Worm (Caenorhabditis elegans) whole organism, late embryonic: Measurements from ENCODE around the gene C33C12.7.

Source experiments
- K02D7.2 ChIP-seq: sonication (generic microtip); optimal IDR thresholded peaks from 2 replicates; lab custom pipeline; 2017; ENCODE audit warnings: mild to moderate bottlenecking, missing genetic modification characterization, missing compliant biosample characterization
- ama-1 ChIP-seq: fragments of 150-350 bp; optimal IDR thresholded peaks from 2 replicates; lab custom pipeline; 2014
- ceh-6 ChIP-seq: fragments of 200-800 bp; sonication (Bioruptor generic); optimal IDR thresholded peaks from 2 replicates; lab custom pipeline; 2018; ENCODE audit warnings: mild to moderate bottlenecking, missing genetic modification characterization, missing compliant biosample characterization
- dmd-4 ChIP-seq: sonication (generic microtip); optimal IDR thresholded peaks from 2 replicates; lab custom pipeline; 2016; ENCODE audit warnings: borderline replicate concordance, missing genetic modification characterization, missing compliant biosample characterization
- elt-2 ChIP-seq: sonication (generic microtip); optimal IDR thresholded peaks from 2 replicates; lab custom pipeline; 2016; ENCODE audit warnings: missing genetic modification reagents, missing genetic modification characterization, missing compliant biosample characterization
- ets-4 ChIP-seq: sonication (generic microtip); optimal IDR thresholded peaks from 2 replicates; lab custom pipeline; 2016; ENCODE audit warnings: missing genetic modification characterization, missing compliant biosample characterization
- hlh-15 ChIP-seq: sonication (generic microtip); optimal IDR thresholded peaks from 2 replicates; lab custom pipeline; 2016; ENCODE audit warnings: missing genetic modification characterization, missing compliant biosample characterization
- hlh-6 ChIP-seq: sonication (generic microtip); optimal IDR thresholded peaks from 2 replicates; lab custom pipeline; 2016; ENCODE audit warnings: missing genotype, missing genetic modification characterization, missing compliant biosample characterization
- mec-3 ChIP-seq: sonication (generic microtip); optimal IDR thresholded peaks from 2 replicates; lab custom pipeline; 2016; ENCODE audit warnings: borderline replicate concordance, missing genetic modification characterization, missing compliant biosample characterization
- tbx-7 ChIP-seq: sonication (generic microtip); optimal IDR thresholded peaks from 2 replicates; lab custom pipeline; 2016; ENCODE audit warnings: missing genotype, missing genetic modification characterization, missing compliant biosample characterization
- unc-55 ChIP-seq: sonication (generic microtip); optimal IDR thresholded peaks from 2 replicates; lab custom pipeline; 2017; ENCODE audit warnings: missing biosample characterization, missing genetic modification reagents, missing genetic modification characterization

ce11 chrII:2170085-2170484 is 5.2 kb downstream of the C33C12.7 start, which contains the start of gene C33C12.12:
- TF ChIP-seq dmd-4 (no peak), hlh-15 (no peak), K02D7.2 (no peak), ama-1 (lab: Kevin White, UChicago) (no peak), elt-2 (no peak), hlh-6 (tag; lab: Kevin White, UChicago) (no peak), ets-4 (tag; lab: Kevin White, UChicago) (no peak), mec-3 (tag; lab: Kevin White, UChicago) (no peak), tbx-7 (no peak), unc-55 (no peak), ceh-6 (no peak)
